Worm (Caenorhabditis elegans) whole organism, midembryonic: Measurements from ENCODE around the gene R02F2.7.

ENCODE experiments used
- T22C8.4 ChIP-seq: fragments of 200-800 bp; sonication (Bioruptor generic); IDR thresholded peaks from 2 replicates; pipeline ENCODE4 v1.3.6; 2022; ENCODE audit warnings: missing genetic modification characterization, missing compliant biosample characterization
- cog-1 ChIP-seq: sonication (generic microtip); optimal IDR thresholded peaks from 2 replicates; lab custom pipeline; 2016; ENCODE audit warnings: missing genetic modification characterization, missing compliant biosample characterization
- flt-1 ChIP-seq: fragments of 200-800 bp; sonication (Bioruptor generic); IDR thresholded peaks from 2 replicates; pipeline ENCODE4 v1.3.6; 2022; ENCODE audit warnings: missing genetic modification characterization, missing compliant biosample characterization
- klf-2 ChIP-seq: fragments of 200-800 bp; sonication (Bioruptor generic); conservative IDR thresholded peaks from 2 replicates; pipeline ENCODE4 v1.3.6; 2022; ENCODE audit warnings: missing genetic modification reagents, missing genetic modification characterization, missing compliant biosample characterization
- med-1 ChIP-seq: sonication (generic microtip); optimal IDR thresholded peaks from 2 replicates; lab custom pipeline; 2017; ENCODE audit warnings: missing genetic modification characterization, mild to moderate bottlenecking, missing compliant biosample characterization, antibody characterized with exemption, missing genetic modification reagents; ENCODE audit not compliant: insufficient read depth
- ref-1 ChIP-seq: fragments of 200-800 bp; sonication (Bioruptor generic); conservative IDR thresholded peaks from 2 replicates; pipeline ENCODE4 v1.3.6; 2022; ENCODE audit warnings: missing genetic modification reagents, missing genetic modification characterization, missing compliant biosample characterization
- tab-1 ChIP-seq: fragments of 200-800 bp; sonication (Bioruptor generic); IDR thresholded peaks from 2 replicates; pipeline ENCODE4 v1.3.6; 2022; ENCODE audit warnings: missing genetic modification characterization, missing compliant biosample characterization
- ztf-23 ChIP-seq: fragments of 200-800 bp; sonication (Bioruptor generic); IDR thresholded peaks from 2 replicates; pipeline ENCODE4 v1.3.6; 2022; ENCODE audit warnings: missing genetic modification reagents, missing genetic modification characterization, missing compliant biosample characterization
- ztf-29 ChIP-seq: fragments of 200-800 bp; sonication (Bioruptor generic); IDR thresholded peaks from 2 replicates; pipeline ENCODE4 v1.3.6; 2022; ENCODE audit warnings: missing genetic modification reagents, missing genetic modification characterization, missing compliant biosample characterization

ce11 chrIII:5440540-5440939 lies 43.0 kb downstream of the R02F2.7 start, which contains the start of gene W03A5.6:
- TF ChIP-seq flt-1 (GFP tag; lab: Robert Waterston, UW), result no peak
- no peak for TF ChIP-seq tab-1 (GFP tag; lab: Robert Waterston, UW)
- no peak for TF ChIP-seq med-1 (GFP tag; lab: Kevin White, UChicago)
- TF ChIP-seq cog-1, result no peak
- TF ChIP-seq ztf-23 (GFP tag; lab: Robert Waterston, UW), result no peak
- TF ChIP-seq ref-1, result no peak
- TF ChIP-seq ztf-29 (GFP tag; lab: Robert Waterston, UW), result no peak
- no peak for TF ChIP-seq T22C8.4 (GFP tag; lab: Robert Waterston, UW)
- no peak for TF ChIP-seq klf-2 (GFP tag; lab: Robert Waterston, UW)
